Worm (Caenorhabditis elegans): ENCODE results near the gene str-41.

The str-41 gene

ce11 chrV:7454236-7454635 is 42.4 kb downstream of the str-41 start, which contains the start of gene try-8:
Gene try-8 (minus strand): TSS chrV:7454336.
- TF ChIP-seq dao-5 (tag; optimal IDR thresholded peaks at IDR 0.05) (no peak), him-1 (tag; optimal IDR thresholded peaks at IDR 0.05) (no peak), W03F9.2 (tag; optimal IDR thresholded peaks at IDR 0.05) (no peak)

- TF ChIP-seq him-1 (tag; optimal IDR thresholded peaks at IDR 0.05) (no peak), W03F9.2 (tag; optimal IDR thresholded peaks at IDR 0.05) (no peak), dao-5 (tag; optimal IDR thresholded peaks at IDR 0.05) (no peak)
Measured at ce11 chrV:7455008-7455407, 43.2 kb downstream of the str-41 start, which contains the start of gene F25E5.2. Gene F25E5.2 (plus strand): TSS chrV:7455308.

ce11 chrV:7460898-7461297 is 49.1 kb downstream of the str-41 start, which contains the start of gene srh-92:
Gene srh-92 (minus strand): TSS chrV:7460998.
- TF ChIP-seq him-1 (tag; optimal IDR thresholded peaks at IDR 0.05) (no peak), W03F9.2 (tag; optimal IDR thresholded peaks at IDR 0.05) (no peak)

Measured in whole organism, L4/young adult.